Worm (Caenorhabditis elegans) whole organism, L3 larva: Measurements from ENCODE around the gene C27D8.2.

ENCODE experiments used
- daf-12 ChIP-seq: fragments of 150-350 bp; optimal IDR thresholded peaks from 2 replicates; lab custom pipeline; 2014; ENCODE audit warnings: missing biosample characterization, missing genetic modification reagents, missing genetic modification characterization
- fkh-10 ChIP-seq: sonication (generic microtip); optimal IDR thresholded peaks from 2 replicates; lab custom pipeline; 2017; ENCODE audit warnings: missing biosample characterization, missing genetic modification reagents, missing genetic modification characterization

The C27D8.2 gene

ce11 chrIV:12762782-12763181 lies 51.8 kb downstream of the C27D8.2 start:
- no peak for TF ChIP-seq daf-12
- peak; percentile 62 for TF ChIP-seq fkh-10 (GFP tag; lab: Kevin White, UChicago)
